Worm (Caenorhabditis elegans) whole organism, L4/young adult: ENCODE measurements around the gene ZK822.10.

ENCODE experiments used
- W03F9.2 ChIP-seq: fragments of 150-350 bp; optimal IDR thresholded peaks from 2 replicates; lab custom pipeline; 2014; ENCODE audit warnings: missing biosample characterization, missing genetic modification characterization
- him-1 ChIP-seq: sonication (generic microtip); optimal IDR thresholded peaks from 2 replicates; lab custom pipeline; 2016; ENCODE audit warnings: missing genotype, missing genetic modification reagents, missing genetic modification characterization, missing compliant biosample characterization

DNA sequence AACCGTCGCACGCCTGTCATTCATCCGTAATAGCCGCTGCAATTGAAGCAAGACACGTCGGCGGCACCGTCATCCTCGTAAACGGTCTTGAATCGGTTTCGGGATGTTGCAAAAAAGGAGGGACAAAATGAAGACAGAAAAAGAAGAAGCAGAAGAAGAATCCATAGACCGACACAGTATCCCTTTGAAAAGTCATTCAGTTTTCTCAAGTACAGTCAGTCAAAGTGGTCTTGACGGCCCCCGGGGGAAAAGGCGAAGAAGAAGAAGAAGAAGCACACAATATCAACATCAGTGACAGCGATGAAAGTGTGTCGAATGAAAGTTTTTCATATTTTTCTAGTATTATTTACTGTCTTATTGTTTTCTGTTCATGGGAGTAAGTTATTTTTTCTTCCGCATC lies 38.7 kb upstream of the ZK822.10 start, which contains the start of gene cutl-27:
- TF ChIP-seq him-1 (tag; lab: Kevin White, UChicago): no peak
- TF ChIP-seq W03F9.2 (tag; lab: Kevin White, UChicago): no peak
